Worm (Caenorhabditis elegans): ENCODE measurements around the gene C13C4.7.

ce11 chrV:12084216-12084615, 36.1 kb downstream of the C13C4.7 start, which contains the start of gene R07B7.8:
- TF ChIP-seq dao-5 (tag; optimal IDR thresholded peaks at IDR 0.05) (no peak), W03F9.2 (tag; optimal IDR thresholded peaks at IDR 0.05) (no peak)
